Fruit fly (Drosophila melanogaster) whole organism, embryonic: ENCODE measurements around the gene CG10660.

ENCODE experiments used
- Bgb ChIP-seq: fragments of 200-800 bp; sonication (Bioruptor generic); IDR thresholded peaks from 2 replicates; pipeline ENCODE4 v1.3.6; 2022; ENCODE audit warnings: missing biosample characterization, missing genetic modification characterization; ENCODE audit not compliant: partially characterized antibody
- CG10565 ChIP-seq: fragments of 200-800 bp; sonication (Bioruptor generic); optimal IDR thresholded peaks from 3 replicates; lab custom pipeline; 2016; ENCODE audit warnings: missing biosample characterization, mild to moderate bottlenecking, missing genetic modification characterization
- CG11723 ChIP-seq: fragments of 200-800 bp; sonication (Bioruptor generic); optimal IDR thresholded peaks from 2 replicates; lab custom pipeline; 2017; ENCODE audit warnings: missing biosample characterization, mild to moderate bottlenecking, missing genetic modification characterization
- CG12299 ChIP-seq: fragments of 200-800 bp; sonication (Bioruptor generic); optimal IDR thresholded peaks from 2 replicates; lab custom pipeline; 2018; ENCODE audit warnings: missing biosample characterization, mild to moderate bottlenecking, missing genetic modification characterization
- CG13296 ChIP-seq: fragments of 200-800 bp; sonication (Bioruptor generic); optimal IDR thresholded peaks from 3 replicates; lab custom pipeline; 2018; ENCODE audit warnings: missing biosample characterization, mild to moderate bottlenecking, missing genetic modification characterization
- CG13624 ChIP-seq: fragments of 200-800 bp; sonication (Bioruptor generic); optimal IDR thresholded peaks from 2 replicates; lab custom pipeline; 2016; ENCODE audit warnings: missing biosample characterization, missing genetic modification characterization
- CG14050 ChIP-seq: fragments of 200-800 bp; sonication (Bioruptor generic); IDR thresholded peaks from 3 replicates; pipeline ENCODE4 v1.3.6; 2022; ENCODE audit warnings: missing biosample characterization, missing genetic modification characterization
- CG14860 ChIP-seq: fragments of 200-800 bp; sonication (Bioruptor generic); IDR thresholded peaks from 3 replicates; pipeline ENCODE4 v1.3.6; 2022; ENCODE audit warnings: missing biosample characterization, missing genetic modification characterization; ENCODE audit not compliant: partially characterized antibody
- CG15696 ChIP-seq: fragments of 200-800 bp; sonication (Bioruptor generic); optimal IDR thresholded peaks from 2 replicates; lab custom pipeline; 2019; ENCODE audit warnings: missing biosample characterization, mild to moderate bottlenecking, missing genetic modification characterization, moderate library complexity
- CG17912 ChIP-seq: fragments of 200-800 bp; sonication (Bioruptor generic); optimal IDR thresholded peaks from 2 replicates; lab custom pipeline; 2018; ENCODE audit warnings: missing biosample characterization, mild to moderate bottlenecking, missing genetic modification characterization
- CG2116 ChIP-seq: fragments of 200-800 bp; sonication (Bioruptor generic); optimal IDR thresholded peaks from 3 replicates; lab custom pipeline; 2018; ENCODE audit warnings: missing biosample characterization, mild to moderate bottlenecking, missing genetic modification characterization
- CG2875 ChIP-seq: fragments of 200-800 bp; sonication (Bioruptor generic); optimal IDR thresholded peaks from 2 replicates; lab custom pipeline; 2017; ENCODE audit warnings: missing biosample characterization, mild to moderate bottlenecking, missing genetic modification characterization, missing genetic modification reagents
- CG31365 ChIP-seq: fragments of 200-800 bp; sonication (Bioruptor generic); optimal IDR thresholded peaks from 2 replicates; lab custom pipeline; 2018; ENCODE audit warnings: missing biosample characterization, mild to moderate bottlenecking, missing genetic modification characterization
- CG3726 ChIP-seq: fragments of 200-800 bp; sonication (Bioruptor generic); IDR thresholded peaks from 3 replicates; pipeline ENCODE4, ENCODE4 v1.3.6; 2022; ENCODE audit warnings: missing biosample characterization, missing genetic modification characterization
- CG4328 ChIP-seq: fragments of 200-800 bp; sonication (Bioruptor generic); optimal IDR thresholded peaks from 3 replicates; lab custom pipeline; 2017; ENCODE audit warnings: missing biosample characterization, missing genetic modification reagents, missing genetic modification characterization
- CG6175 ChIP-seq: fragments of 200-800 bp; sonication (Bioruptor generic); IDR thresholded peaks from 3 replicates; pipeline ENCODE4 v1.3.6; 2022; ENCODE audit warnings: missing biosample characterization, missing genetic modification characterization
- CG8924 ChIP-seq: fragments of 200-800 bp; optimal IDR thresholded peaks from 3 replicates; lab custom pipeline; 2019; ENCODE audit warnings: missing biosample characterization, mild to moderate bottlenecking, missing genetic modification characterization, moderate library complexity
- CHES-1-like ChIP-seq: fragments of 200-800 bp; sonication (Bioruptor generic); optimal IDR thresholded peaks from 2 replicates; lab custom pipeline; 2016; ENCODE audit warnings: missing biosample characterization, missing genetic modification characterization
- Deaf1 ChIP-seq: fragments of 200-800 bp; optimal IDR thresholded peaks from 3 replicates; lab custom pipeline; 2019; ENCODE audit warnings: missing biosample characterization, mild to moderate bottlenecking, missing genetic modification characterization, moderate library complexity
- Dref ChIP-seq: fragments of 200-800 bp; sonication (Bioruptor generic); IDR thresholded peaks from 2 replicates; pipeline ENCODE4 v1.3.6; 2022; ENCODE audit warnings: missing biosample characterization, missing genetic modification characterization
- Fer3 ChIP-seq: fragments of 200-800 bp; sonication (Bioruptor generic); optimal IDR thresholded peaks from 2 replicates; lab custom pipeline; 2018; ENCODE audit warnings: missing biosample characterization, mild to moderate bottlenecking, missing genetic modification characterization, moderate library complexity
- HLH3B ChIP-seq: fragments of 200-800 bp; sonication (Bioruptor generic); IDR thresholded peaks from 2 replicates; pipeline ENCODE4 v1.3.6; 2022; ENCODE audit warnings: missing biosample characterization, missing genetic modification characterization
- HLH4C ChIP-seq: fragments of 200-800 bp; sonication (Bioruptor generic); IDR thresholded peaks from 3 replicates; pipeline ENCODE4 v1.3.6; 2022; ENCODE audit warnings: missing biosample characterization, missing genetic modification characterization; ENCODE audit not compliant: partially characterized antibody
- Hey ChIP-seq: fragments of 200-800 bp; sonication (Bioruptor generic); optimal IDR thresholded peaks from 3 replicates; lab custom pipeline; 2018; ENCODE audit warnings: missing biosample characterization, mild to moderate bottlenecking, missing genetic modification characterization
- Hr78 ChIP-seq, 2 experiments: fragments of 200-800 bp in 1 of 2; fragments of >200 bp in 1 of 2; sonication (Bioruptor generic) in 1 of 2; optimal IDR thresholded peaks; 2 replicates each; lab custom pipeline; 2017 to 2019; ENCODE audit warnings: missing biosample characterization in 2 of 2, missing genetic modification characterization in 2 of 2, mild to moderate bottlenecking in 1 of 2, moderate library complexity in 1 of 2
- Lhr ChIP-seq: fragments of 200-800 bp; sonication (Bioruptor generic); optimal IDR thresholded peaks from 3 replicates; lab custom pipeline; 2017; ENCODE audit warnings: mild to moderate bottlenecking, missing biosample characterization, missing genetic modification reagents, missing genetic modification characterization
- MESR4 ChIP-seq: fragments of 200-800 bp; sonication (Bioruptor generic); optimal IDR thresholded peaks from 2 replicates; lab custom pipeline; 2018; ENCODE audit warnings: missing biosample characterization, mild to moderate bottlenecking, missing genetic modification characterization, moderate library complexity
- Mad ChIP-seq: fragments of 200-800 bp; sonication (Bioruptor generic); optimal IDR thresholded peaks from 2 replicates; lab custom pipeline; 2016; ENCODE audit warnings: missing biosample characterization, missing genetic modification characterization
- NfI ChIP-seq: fragments of 200-800 bp; sonication (Bioruptor generic); optimal IDR thresholded peaks from 3 replicates; lab custom pipeline; 2018; ENCODE audit warnings: missing biosample characterization, mild to moderate bottlenecking, missing genetic modification characterization, moderate library complexity
- Trl ChIP-seq, 3 experiments: fragments of >200 bp in 2 of 3; fragments of 200-800 bp in 1 of 3; sonication (Bioruptor generic) in 1 of 3; optimal IDR thresholded peaks; 2 replicates in 1 of 3; 3 replicates in 2 of 3; lab custom pipeline; 2016 to 2017; ENCODE audit warnings: missing biosample characterization in 1 of 3, missing genetic modification characterization in 1 of 3
- ash1 ChIP-seq: fragments of 200-800 bp; sonication (Bioruptor generic); optimal IDR thresholded peaks from 2 replicates; lab custom pipeline; 2018; ENCODE audit warnings: missing biosample characterization, mild to moderate bottlenecking, missing genetic modification characterization
- bab2 ChIP-seq: fragments of 200-800 bp; sonication (Bioruptor generic); optimal IDR thresholded peaks from 2 replicates; lab custom pipeline; 2016; ENCODE audit warnings: missing biosample characterization, missing genetic modification characterization
- bcd ChIP-seq: fragments of 200-800 bp; sonication (Bioruptor generic); optimal IDR thresholded peaks from 2 replicates; lab custom pipeline; 2017; ENCODE audit warnings: missing biosample characterization, mild to moderate bottlenecking, missing genetic modification characterization
- bigmax ChIP-seq: fragments of 200-800 bp; sonication (Bioruptor generic); optimal IDR thresholded peaks from 2 replicates; lab custom pipeline; 2018; ENCODE audit warnings: missing biosample characterization, mild to moderate bottlenecking, missing genetic modification characterization
- cato ChIP-seq: fragments of 200-800 bp; sonication (Bioruptor generic); optimal IDR thresholded peaks from 2 replicates; lab custom pipeline; 2016; ENCODE audit warnings: missing biosample characterization, missing genetic modification characterization, borderline replicate concordance
- chn ChIP-seq: fragments of 200-800 bp; sonication (Bioruptor generic); optimal IDR thresholded peaks from 2 replicates; lab custom pipeline; 2016; ENCODE audit warnings: missing biosample characterization, missing genetic modification characterization
- gce ChIP-seq: fragments of 200-800 bp; sonication (Bioruptor generic); IDR thresholded peaks from 3 replicates; pipeline ENCODE4 v1.3.6; 2022; ENCODE audit warnings: missing biosample characterization, missing genetic modification characterization
- gro ChIP-seq: fragments of 200-800 bp; sonication (Bioruptor generic); optimal IDR thresholded peaks from 2 replicates; lab custom pipeline; 2016; ENCODE audit warnings: missing biosample characterization, missing genetic modification characterization
- hkb ChIP-seq, 2 experiments: fragments of 200-800 bp in 1 of 2; fragments of >200 bp in 1 of 2; sonication (Bioruptor generic) in 1 of 2; IDR thresholded peaks in 1 of 2; optimal IDR thresholded peaks in 1 of 2; 2 replicates each; pipeline versions ENCODE4 v1.3.6 to Lab custom; 2017 to 2022; ENCODE audit warnings: missing biosample characterization in 1 of 2, missing genetic modification characterization in 1 of 2
- inv ChIP-seq: fragments of 200-800 bp; sonication (Bioruptor generic); IDR thresholded peaks from 2 replicates; pipeline ENCODE4 v1.3.6; 2022; ENCODE audit warnings: missing biosample characterization, missing genetic modification characterization; ENCODE audit not compliant: partially characterized antibody
- phol ChIP-seq: fragments of 200-800 bp; sonication (Bioruptor generic); optimal IDR thresholded peaks from 3 replicates; lab custom pipeline; 2018; ENCODE audit warnings: missing biosample characterization, mild to moderate bottlenecking, missing genetic modification characterization, moderate library complexity
- scrt ChIP-seq: fragments of 200-800 bp; sonication (Bioruptor generic); optimal IDR thresholded peaks from 2 replicates; lab custom pipeline; 2018; ENCODE audit warnings: missing biosample characterization, mild to moderate bottlenecking, missing genetic modification characterization, moderate library complexity
- sna ChIP-seq: fragments of 200-800 bp; sonication (Bioruptor generic); IDR thresholded peaks from 2 replicates; pipeline ENCODE4 v1.3.6; 2022; ENCODE audit warnings: missing biosample characterization, missing genetic modification characterization; ENCODE audit not compliant: partially characterized antibody
- so ChIP-seq: fragments of 200-800 bp; sonication (Bioruptor generic); IDR thresholded peaks from 3 replicates; pipeline ENCODE4 v1.3.6; 2022; ENCODE audit warnings: missing biosample characterization, missing genetic modification characterization
- sr ChIP-seq: fragments of 200-800 bp; sonication (Bioruptor generic); IDR thresholded peaks from 3 replicates; pipeline ENCODE4 v1.3.6; 2022; ENCODE audit warnings: missing biosample characterization, missing genetic modification characterization
- trh ChIP-seq: fragments of 200-800 bp; sonication (Bioruptor generic); optimal IDR thresholded peaks from 2 replicates; lab custom pipeline; 2016; ENCODE audit warnings: missing biosample characterization, missing genetic modification characterization
- tx ChIP-seq: fragments of 200-800 bp; sonication (Bioruptor generic); optimal IDR thresholded peaks from 2 replicates; lab custom pipeline; 2016; ENCODE audit warnings: missing biosample characterization, missing genetic modification characterization

The CG10660 gene

DNA sequence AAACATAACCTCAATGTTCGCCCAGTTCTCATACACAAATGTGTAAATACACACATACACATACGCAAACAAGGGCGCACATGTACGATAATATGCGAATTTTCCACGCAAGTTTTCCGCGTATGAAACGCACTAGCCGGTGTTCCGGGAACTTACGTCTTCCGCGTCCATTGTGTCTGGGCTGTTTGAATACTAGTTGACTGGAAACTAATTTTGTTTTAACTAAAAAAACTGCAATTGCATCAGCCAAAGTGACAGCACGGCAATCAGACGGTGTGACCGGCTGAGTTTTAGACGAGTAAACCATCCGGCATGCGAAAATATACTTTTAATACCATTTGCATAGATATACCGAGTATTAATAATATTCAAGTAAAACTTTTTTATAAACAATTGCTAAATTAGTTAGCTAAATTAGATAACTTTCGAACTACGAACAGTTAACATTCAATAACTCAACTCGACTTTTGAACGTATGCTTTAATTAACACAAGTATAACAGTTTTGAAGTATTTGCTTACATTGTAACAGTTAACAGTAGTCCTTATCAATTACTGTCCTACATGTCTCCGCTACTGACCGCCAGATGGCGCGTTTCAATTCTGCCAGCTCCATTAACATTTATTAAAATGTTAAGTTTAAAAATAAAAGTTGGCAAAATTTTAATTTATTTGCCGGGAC, 36.1 kb upstream of the CG10660 start, which contains the start of gene eIF2beta (continued):
- TF ChIP-seq sna (no peak), CG13296 (GFP tag; lab: Kevin White, UChicago) (peak; percentile 64), Trl (optimal IDR thresholded peaks at IDR 0.05; lab: Kevin White, UChicago) (no peak), Trl (GFP tag; optimal IDR thresholded peaks at IDR 0.05; lab: Kevin White, UChicago) (peak; percentile 18), CG4328 (no peak), Hr78 (GFP tag; optimal IDR thresholded peaks at IDR 0.05; lab: Kevin White, UChicago) (no peak), CHES-1-like (GFP tag; lab: Kevin White, UChicago) (no peak), Hey (tag; lab: Kevin White, UChicago) (no peak), ash1 (GFP tag; lab: Kevin White, UChicago) (no peak), CG6175 (GFP tag; lab: Robert Waterston, UW) (no peak), phol (tag; lab: Kevin White, UChicago) (peak; percentile 5), HLH4C (GFP tag; lab: Robert Waterston, UW) (no peak), CG14860 (GFP tag; lab: Robert Waterston, UW) (no peak), gce (GFP tag; lab: Robert Waterston, UW) (0 out of 3 replicates have a peak, but pooled peaks have one; percentile 39), cato (GFP tag; lab: Kevin White, UChicago) (no peak), NfI (peak; percentile 70), MESR4 (peak; percentile 98), CG8924 (peak; percentile 57), CG2116 (peak; percentile 40), chn (GFP tag; lab: Kevin White, UChicago) (peak; percentile 29), bigmax (GFP tag; lab: Kevin White, UChicago) (peak; percentile 100), sr (GFP tag; lab: Robert Waterston, UW) (no peak), Dref (GFP tag; lab: Robert Waterston, UW) (no peak), hkb (optimal IDR thresholded peaks at IDR 0.05; lab: Kevin White, UChicago) (no peak), hkb (GFP tag; IDR thresholded peaks at IDR 0.05; lab: Robert Waterston, UW) (peak; percentile 68), CG2875 (peak; percentile 4), HLH3B (GFP tag; lab: Robert Waterston, UW) (no peak), inv (no peak), gro (GFP tag; lab: Kevin White, UChicago) (peak; percentile 12), trh (GFP tag; lab: Kevin White, UChicago) (no peak), CG11723 (GFP tag; lab: Kevin White, UChicago) (peak; percentile 22), CG10565 (GFP tag; lab: Kevin White, UChicago) (no peak), bab2 (GFP tag; lab: Kevin White, UChicago) (no peak), CG15696 (tag; lab: Kevin White, UChicago) (peak; percentile 18), CG3726 (GFP tag; lab: Robert Waterston, UW) (no peak), bcd (GFP tag; lab: Kevin White, UChicago) (no peak), so (GFP tag; lab: Robert Waterston, UW) (0 out of 3 replicates have a peak, but pooled peaks have one; percentile 35), Bgb (GFP tag; lab: Robert Waterston, UW) (peak; percentile 37; the same call in 1 of the 2 replicates), Lhr (peak; percentile 47), CG14050 (GFP tag; lab: Robert Waterston, UW) (no peak; the same call in 2 of the 3 replicates), CG17912 (GFP tag; lab: Kevin White, UChicago) (peak; percentile 49), scrt (GFP tag; lab: Kevin White, UChicago) (peak; percentile 11), CG31365 (tag; lab: Kevin White, UChicago) (peak; percentile 42), Deaf1 (tag; lab: Kevin White, UChicago) (no peak), Mad (GFP tag; lab: Kevin White, UChicago) (no peak), Fer3 (tag; lab: Kevin White, UChicago) (peak; percentile 36), tx (GFP tag; lab: Kevin White, UChicago) (no peak), CG13624 (GFP tag; lab: Kevin White, UChicago) (peak; percentile 6), CG12299 (tag; lab: Kevin White, UChicago) (no peak)
